Worm (Caenorhabditis elegans) whole organism, L1 larva: Measurements from ENCODE around the gene ver-3.

ENCODE experiments used
- ces-1 ChIP-seq: fragments of 150-350 bp; optimal IDR thresholded peaks from 2 replicates; lab custom pipeline; 2014; ENCODE audit warnings: missing biosample characterization, missing genetic modification reagents, missing genetic modification characterization
- hlh-17 ChIP-seq: fragments of 200-800 bp; sonication (Bioruptor generic); optimal IDR thresholded peaks from 2 replicates; lab custom pipeline; 2018; ENCODE audit warnings: missing genetic modification characterization, mild to moderate bottlenecking, missing compliant biosample characterization, moderate library complexity, borderline replicate concordance
- nhr-76 ChIP-seq: sonication (generic microtip); optimal IDR thresholded peaks from 2 replicates; lab custom pipeline; 2017; ENCODE audit warnings: missing biosample characterization, missing genetic modification characterization
- snpc-4 ChIP-seq: fragments of 150-350 bp; optimal IDR thresholded peaks from 2 replicates; lab custom pipeline; 2014; ENCODE audit warnings: missing biosample characterization, missing genetic modification characterization

- TF ChIP-seq hlh-17 (GFP tag; lab: Kevin White, UChicago) (no peak), ces-1 (no peak), snpc-4 (peak; percentile 62), nhr-76 (peak; percentile 40)
These were observed 38.9 kb downstream of the ver-3 start for ce11 chrX:11031047-11031695.
